Worm (Caenorhabditis elegans) whole organism, mixed stage, embryonic: ENCODE results near the gene pgp-11.

Experiments used
- M03D4.4 ChIP-seq: sonication (generic microtip); optimal IDR thresholded peaks from 2 replicates; lab custom pipeline; 2017; ENCODE audit warnings: mild to moderate bottlenecking, missing genetic modification characterization, missing compliant biosample characterization
- bed-3 ChIP-seq: fragments of 200-800 bp; sonication (Bioruptor generic); optimal IDR thresholded peaks from 3 replicates; lab custom pipeline; 2018; ENCODE audit warnings: mild to moderate bottlenecking, missing genetic modification characterization, moderate library complexity, missing compliant biosample characterization
- blmp-1 ChIP-seq: fragments of 150-350 bp; optimal IDR thresholded peaks from 2 replicates; lab custom pipeline; 2014; ENCODE audit warnings: missing biosample characterization, missing genetic modification characterization
- ceh-43 ChIP-seq: fragments of 200-800 bp; sonication (Bioruptor generic); optimal IDR thresholded peaks from 2 replicates; lab custom pipeline; 2018; ENCODE audit warnings: mild to moderate bottlenecking, missing genetic modification characterization, moderate library complexity, missing compliant biosample characterization
- ceh-83 ChIP-seq: fragments of 200-800 bp; sonication (Bioruptor generic); optimal IDR thresholded peaks from 2 replicates; lab custom pipeline; 2018; ENCODE audit warnings: mild to moderate bottlenecking, missing genetic modification characterization, missing compliant biosample characterization
- ces-1 ChIP-seq: fragments of 150-350 bp; optimal IDR thresholded peaks from 2 replicates; lab custom pipeline; 2014; ENCODE audit warnings: missing biosample characterization, missing genetic modification reagents, missing genetic modification characterization
- cnd-1 ChIP-seq: fragments of 200-800 bp; sonication (Bioruptor generic); optimal IDR thresholded peaks from 2 replicates; lab custom pipeline; 2018; ENCODE audit warnings: mild to moderate bottlenecking, missing genetic modification characterization, missing compliant biosample characterization
- elt-1 ChIP-seq: sonication (generic microtip); optimal IDR thresholded peaks from 2 replicates; lab custom pipeline; 2017; ENCODE audit warnings: missing genetic modification characterization, mild to moderate bottlenecking, missing compliant biosample characterization, antibody characterized with exemption, moderate library complexity, borderline replicate concordance; ENCODE audit not compliant: insufficient read depth
- elt-3 ChIP-seq: fragments of 150-350 bp; optimal IDR thresholded peaks from 2 replicates; lab custom pipeline; 2014; ENCODE audit warnings: missing biosample characterization, missing genetic modification characterization
- flh-1 ChIP-seq: fragments of 200-800 bp; sonication (Bioruptor generic); optimal IDR thresholded peaks from 2 replicates; lab custom pipeline; 2018; ENCODE audit warnings: mild to moderate bottlenecking, missing genetic modification characterization, moderate library complexity, missing compliant biosample characterization
- ham-2 ChIP-seq: fragments of 200-800 bp; sonication (Bioruptor generic); optimal IDR thresholded peaks from 2 replicates; lab custom pipeline; 2018; ENCODE audit warnings: mild to moderate bottlenecking, missing genetic modification characterization, missing compliant biosample characterization
- hlh-1 ChIP-seq: fragments of 150-350 bp; optimal IDR thresholded peaks from 2 replicates; lab custom pipeline; 2014; ENCODE audit warnings: missing biosample characterization, missing genetic modification reagents, missing genetic modification characterization
- lin-13 ChIP-seq: fragments of 150-350 bp; optimal IDR thresholded peaks from 2 replicates; lab custom pipeline; 2014; ENCODE audit warnings: missing biosample characterization, missing genetic modification characterization
- lsy-2 ChIP-seq: fragments of 150-350 bp; optimal IDR thresholded peaks from 2 replicates; lab custom pipeline; 2014; ENCODE audit warnings: missing biosample characterization, missing genetic modification characterization
- mab-5 ChIP-seq: fragments of 150-350 bp; optimal IDR thresholded peaks from 2 replicates; lab custom pipeline; 2014; ENCODE audit warnings: missing biosample characterization, missing genetic modification characterization
- mep-1 ChIP-seq: fragments of 150-350 bp; optimal IDR thresholded peaks from 2 replicates; lab custom pipeline; 2017; ENCODE audit warnings: missing biosample characterization, missing genetic modification reagents, missing genetic modification characterization, inconsistent platforms
- mls-2 ChIP-seq: sonication (generic microtip); optimal IDR thresholded peaks from 2 replicates; lab custom pipeline; 2016; ENCODE audit warnings: mild to moderate bottlenecking, missing genetic modification characterization, moderate library complexity, missing compliant biosample characterization
- nhr-12 ChIP-seq: fragments of 150-350 bp; optimal IDR thresholded peaks from 2 replicates; lab custom pipeline; 2014; ENCODE audit warnings: missing biosample characterization, missing genetic modification characterization
- nhr-2 ChIP-seq: fragments of 150-350 bp; optimal IDR thresholded peaks from 2 replicates; lab custom pipeline; 2014; ENCODE audit warnings: missing biosample characterization, missing genetic modification characterization
- nhr-237 ChIP-seq: fragments of 150-350 bp; optimal IDR thresholded peaks from 2 replicates; lab custom pipeline; 2014; ENCODE audit warnings: missing biosample characterization, missing genetic modification characterization
- nhr-76 ChIP-seq: sonication (generic microtip); optimal IDR thresholded peaks from 2 replicates; lab custom pipeline; 2017; ENCODE audit warnings: missing biosample characterization, missing genetic modification characterization
- pha-4 ChIP-seq: fragments of 150-350 bp; optimal IDR thresholded peaks from 2 replicates; lab custom pipeline; 2018; ENCODE audit warnings: missing biosample characterization, missing genetic modification reagents, missing genetic modification characterization
- sem-2 ChIP-seq: fragments of 200-800 bp; sonication (Bioruptor generic); optimal IDR thresholded peaks from 2 replicates; lab custom pipeline; 2018; ENCODE audit warnings: mild to moderate bottlenecking, missing genetic modification characterization, missing compliant biosample characterization
- snpc-4 ChIP-seq: fragments of 150-350 bp; optimal IDR thresholded peaks from 2 replicates; lab custom pipeline; 2014; ENCODE audit warnings: missing biosample characterization, missing genetic modification characterization
- sptf-1 ChIP-seq: sonication (generic microtip); optimal IDR thresholded peaks from 2 replicates; lab custom pipeline; 2017; ENCODE audit warnings: mild to moderate bottlenecking, missing genetic modification characterization, moderate library complexity, missing compliant biosample characterization
- tbx-8 ChIP-seq: fragments of 200-800 bp; sonication (Bioruptor generic); optimal IDR thresholded peaks from 2 replicates; lab custom pipeline; 2018; ENCODE audit warnings: mild to moderate bottlenecking, missing genetic modification characterization, moderate library complexity, missing compliant biosample characterization
- unc-120 ChIP-seq: sonication (generic microtip); optimal IDR thresholded peaks from 2 replicates; lab custom pipeline; 2017; ENCODE audit warnings: missing genetic modification characterization, missing compliant biosample characterization; ENCODE audit not compliant: poor library complexity, severe bottlenecking
- unc-39 ChIP-seq: fragments of 150-350 bp; optimal IDR thresholded peaks from 2 replicates; lab custom pipeline; 2014; ENCODE audit warnings: missing biosample characterization, missing genetic modification characterization
- unc-62 ChIP-seq: fragments of 150-350 bp; optimal IDR thresholded peaks from 2 replicates; lab custom pipeline; 2014; ENCODE audit warnings: missing biosample characterization, missing genetic modification reagents, missing genetic modification characterization
- zip-8 ChIP-seq: fragments of 150-350 bp; optimal IDR thresholded peaks from 2 replicates; lab custom pipeline; 2014; ENCODE audit warnings: missing biosample characterization, missing genetic modification characterization

Gene pgp-11

DNA sequence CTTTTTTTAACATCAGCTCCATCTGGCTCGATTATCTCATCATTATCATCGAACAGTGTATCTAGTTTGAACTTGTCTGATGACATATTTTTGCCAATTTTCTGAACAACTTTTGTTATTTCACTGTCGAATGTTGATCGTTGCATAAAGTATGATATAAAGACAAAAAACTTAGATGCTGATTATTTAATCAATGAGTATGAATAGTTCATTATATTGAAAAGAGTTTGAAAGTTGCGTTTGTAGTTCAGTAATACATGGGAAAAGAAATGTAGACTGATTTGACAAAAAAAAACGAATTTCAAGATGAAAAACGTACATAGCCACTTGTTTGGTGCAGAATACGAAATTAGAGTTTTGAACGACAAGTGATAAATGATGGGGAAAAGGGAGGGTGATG lies 18.4 kb upstream of the pgp-11 start, which contains the start of gene hda-2:
TSS of gene hda-2 (minus strand) at position 101 of the 400 bp plus-strand sequence.
- TF ChIP-seq ham-2 (GFP tag; lab: Kevin White, UChicago) (no peak), cnd-1 (tag; lab: Kevin White, UChicago) (no peak), mab-5 (no peak), ces-1 (no peak), unc-120 (tag; lab: Kevin White, UChicago) (no peak), sem-2 (GFP tag; lab: Kevin White, UChicago) (no peak), elt-3 (no peak), pha-4 (tag; lab: Kevin White, UChicago) (no peak), snpc-4 (tag; lab: Kevin White, UChicago) (no peak), flh-1 (GFP tag; lab: Kevin White, UChicago) (no peak), blmp-1 (no peak), mls-2 (tag; lab: Kevin White, UChicago) (no peak), unc-62 (no peak)
- TF ChIP-seq, all 35 proteins: peak for 0

DNA sequence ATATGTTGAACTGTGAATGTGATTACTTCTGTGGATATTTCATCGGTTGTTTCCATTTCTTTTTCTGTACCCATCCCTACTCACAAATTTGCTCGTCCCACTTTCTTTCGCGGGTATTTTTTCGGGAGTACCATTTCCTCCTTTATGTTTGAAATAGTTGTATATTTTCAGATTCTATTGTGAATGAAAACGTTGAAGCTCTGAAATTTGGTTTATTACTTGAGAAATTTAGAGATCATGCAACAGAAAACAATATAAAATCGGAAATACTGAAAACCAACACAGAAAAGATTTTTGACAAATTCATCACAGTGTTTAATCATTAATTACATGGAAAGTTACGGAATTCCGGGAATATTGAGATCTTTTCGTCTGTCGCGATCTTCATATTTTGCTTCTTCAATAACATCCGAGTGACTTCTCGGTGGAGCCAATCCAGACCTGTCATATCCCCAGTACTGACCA lies 16.6 kb upstream of the pgp-11 start:
- TF ChIP-seq M03D4.4 (tag; lab: Kevin White, UChicago) = no peak
- TF ChIP-seq tbx-8 = no peak
- no peak for TF ChIP-seq unc-62
- TF ChIP-seq lin-13 (tag; lab: Kevin White, UChicago) = no peak
- no peak for TF ChIP-seq sem-2 (GFP tag; lab: Kevin White, UChicago)
- no peak for TF ChIP-seq mab-5
- no peak for TF ChIP-seq nhr-76
- TF ChIP-seq nhr-237 (tag; lab: Kevin White, UChicago) = no peak

DNA sequence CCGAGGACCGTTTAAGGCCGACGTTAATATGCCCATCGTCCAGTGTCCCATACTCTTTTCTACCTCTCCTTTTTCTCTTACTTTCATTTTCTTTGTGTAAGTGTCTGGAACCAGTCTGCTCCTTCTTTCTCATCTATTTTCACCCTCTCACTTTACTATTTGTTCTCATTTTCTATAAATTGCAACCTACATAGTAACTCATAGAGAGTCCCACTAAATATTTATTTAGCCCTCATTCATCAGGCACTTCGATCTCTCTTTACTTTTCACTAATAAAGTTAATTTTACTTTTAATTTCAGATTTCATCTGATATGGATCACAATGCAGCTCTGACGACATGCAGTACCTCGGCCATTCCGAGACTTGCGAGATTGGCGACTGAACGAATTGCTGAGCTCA lies 13.3 kb upstream of the pgp-11 start, which contains the start of gene zyg-11:
TSS of gene zyg-11 (plus strand) at position 301 of the 400 bp plus-strand sequence.
- no peak for TF ChIP-seq sptf-1 (tag; lab: Kevin White, UChicago)
- TF ChIP-seq elt-1 = no peak
- no peak for TF ChIP-seq mab-5
- no peak for TF ChIP-seq mls-2 (tag; lab: Kevin White, UChicago)
- no peak for TF ChIP-seq snpc-4 (tag; lab: Kevin White, UChicago)
- TF ChIP-seq blmp-1 = no peak
- no peak for TF ChIP-seq bed-3
- TF ChIP-seq unc-62 = no peak
- TF ChIP-seq mep-1 = no peak

DNA sequence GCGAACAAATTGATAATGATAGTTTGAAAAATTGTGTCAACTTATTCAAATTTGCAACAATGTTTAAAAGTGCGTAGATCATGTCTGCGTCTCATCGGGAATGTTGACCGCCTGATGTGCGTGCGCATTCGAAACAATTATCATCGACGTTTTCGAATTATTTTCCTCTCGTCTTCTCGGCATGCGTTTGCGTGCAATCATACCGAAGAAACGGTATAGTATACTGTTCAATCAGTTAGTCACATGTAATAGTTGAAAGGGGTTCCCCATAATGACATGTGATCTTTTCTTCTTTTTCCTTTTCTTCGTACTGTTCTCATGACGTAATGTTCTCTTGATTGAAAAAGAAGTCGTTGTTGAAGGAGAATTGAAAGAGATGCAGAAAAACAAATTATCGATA lies 12.7 kb upstream of the pgp-11 start:
- TF ChIP-seq zip-8 (tag; lab: Kevin White, UChicago) (peak; percentile 2), sptf-1 (tag; lab: Kevin White, UChicago) (no peak)

DNA sequence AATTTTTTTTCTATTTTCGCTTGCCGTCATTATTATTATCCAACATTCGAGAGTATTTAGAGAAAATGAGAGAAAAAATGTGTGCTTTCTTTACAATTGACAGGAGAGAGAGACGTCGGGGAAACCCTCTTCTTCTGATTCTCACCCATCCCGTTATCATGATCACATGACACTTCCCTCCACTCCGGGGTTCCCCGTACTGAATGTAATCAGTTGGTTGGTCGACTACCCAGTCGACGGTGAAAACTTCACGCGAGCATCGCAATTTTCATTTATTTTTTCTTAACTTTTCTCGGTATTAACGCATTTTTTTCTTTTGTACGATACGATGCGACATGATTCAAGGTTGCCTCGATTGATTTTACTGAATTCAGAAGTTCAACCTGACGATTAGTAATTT lies 12.1 kb upstream of the pgp-11 start:
- TF ChIP-seq zip-8 (tag; lab: Kevin White, UChicago) = no peak
- no peak for TF ChIP-seq elt-1
- TF ChIP-seq lsy-2 (tag; lab: Kevin White, UChicago) = no peak
- no peak for TF ChIP-seq unc-39 (tag; lab: Kevin White, UChicago)
- no peak for TF ChIP-seq unc-62
- no peak for TF ChIP-seq cnd-1 (tag; lab: Kevin White, UChicago)
- TF ChIP-seq mep-1 = no peak
- no peak for TF ChIP-seq tbx-8

DNA sequence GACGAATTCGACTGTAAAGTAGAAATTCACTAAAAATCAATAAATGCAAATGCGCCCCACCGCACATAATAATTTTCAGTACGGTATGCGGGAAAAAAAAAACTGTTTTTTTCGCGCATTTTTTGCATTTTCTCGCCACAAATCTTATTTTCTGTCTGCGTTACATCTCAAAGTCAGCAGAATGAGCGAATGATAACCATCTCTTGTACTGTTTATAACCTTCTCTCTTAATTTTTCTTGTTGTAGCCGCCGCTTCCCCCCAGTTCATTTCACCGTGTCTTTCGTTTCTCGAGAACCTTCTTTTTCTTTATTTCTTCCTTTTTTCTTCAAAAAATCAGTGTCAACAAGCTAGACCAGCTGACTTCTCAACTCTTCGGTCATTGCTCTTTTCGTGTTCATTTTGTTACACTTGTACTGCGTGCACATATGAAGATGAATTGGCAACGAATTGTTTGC lies 11.5 kb upstream of the pgp-11 start:
- TF ChIP-seq sptf-1 (tag; lab: Kevin White, UChicago) (no peak), lsy-2 (tag; lab: Kevin White, UChicago) (peak; percentile 58), hlh-1 (tag; lab: Kevin White, UChicago) (peak; percentile 53), blmp-1 (no peak), nhr-237 (tag; lab: Kevin White, UChicago) (no peak), ceh-83 (no peak), snpc-4 (tag; lab: Kevin White, UChicago) (no peak), tbx-8 (no peak), unc-62 (no peak), nhr-2 (tag; lab: Kevin White, UChicago) (no peak), ceh-43 (GFP tag; lab: Kevin White, UChicago) (no peak), mep-1 (no peak), ham-2 (GFP tag; lab: Kevin White, UChicago) (no peak), nhr-12 (no peak), M03D4.4 (tag; lab: Kevin White, UChicago) (no peak), ces-1 (peak; percentile 2), zip-8 (tag; lab: Kevin White, UChicago) (no peak), cnd-1 (tag; lab: Kevin White, UChicago) (no peak)
